Fruit fly (Drosophila melanogaster) whole organism, embryonic: ENCODE results near the gene Iru.

Source experiments
- Abd-B ChIP-seq: fragments of 200-800 bp; sonication (Bioruptor generic); optimal IDR thresholded peaks from 2 replicates; lab custom pipeline; 2018; ENCODE audit warnings: missing biosample characterization, mild to moderate bottlenecking, missing genetic modification characterization, moderate library complexity
- B-H1 ChIP-seq: fragments of 200-800 bp; sonication (Bioruptor generic); IDR thresholded peaks from 3 replicates; pipeline ENCODE4 v1.3.6; 2022; ENCODE audit warnings: missing biosample characterization, missing genetic modification characterization
- Bgb ChIP-seq: fragments of 200-800 bp; sonication (Bioruptor generic); IDR thresholded peaks from 2 replicates; pipeline ENCODE4 v1.3.6; 2022; ENCODE audit warnings: missing biosample characterization, missing genetic modification characterization; ENCODE audit not compliant: partially characterized antibody
- CG10267 ChIP-seq: fragments of 200-800 bp; sonication (Bioruptor generic); optimal IDR thresholded peaks from 2 replicates; lab custom pipeline; 2018; ENCODE audit warnings: missing biosample characterization, mild to moderate bottlenecking, missing genetic modification characterization, moderate library complexity
- CG10979 ChIP-seq: fragments of 200-800 bp; sonication (Bioruptor generic); optimal IDR thresholded peaks from 2 replicates; lab custom pipeline; 2018; ENCODE audit warnings: missing biosample characterization, mild to moderate bottlenecking, missing genetic modification characterization, moderate library complexity
- CG11085 ChIP-seq: fragments of 200-800 bp; sonication (Bioruptor generic); IDR thresholded peaks from 2 replicates; pipeline ENCODE4 v1.3.6; 2022; ENCODE audit warnings: missing biosample characterization, missing genetic modification characterization
- CG1233 ChIP-seq: fragments of 200-800 bp; sonication (Bioruptor generic); optimal IDR thresholded peaks from 4 replicates; lab custom pipeline; 2018; ENCODE audit warnings: missing biosample characterization, mild to moderate bottlenecking, missing genetic modification characterization
- CG14710 ChIP-seq: fragments of 200-800 bp; sonication (Bioruptor generic); optimal IDR thresholded peaks from 3 replicates; lab custom pipeline; 2019; ENCODE audit warnings: missing biosample characterization, mild to moderate bottlenecking, missing genetic modification characterization, moderate library complexity
- CG1529 ChIP-seq: fragments of 200-800 bp; sonication (Bioruptor generic); optimal IDR thresholded peaks from 3 replicates; lab custom pipeline; 2018; ENCODE audit warnings: missing biosample characterization, missing genetic modification characterization
- CG1647 ChIP-seq: fragments of 200-800 bp; sonication (Bioruptor generic); optimal IDR thresholded peaks from 3 replicates; lab custom pipeline; 2016; ENCODE audit warnings: missing biosample characterization, missing genetic modification characterization
- CG18262 ChIP-seq: fragments of 200-800 bp; optimal IDR thresholded peaks from 3 replicates; lab custom pipeline; 2019; ENCODE audit warnings: missing biosample characterization, mild to moderate bottlenecking, missing genetic modification characterization, moderate library complexity
- CG30403 ChIP-seq: fragments of 200-800 bp; sonication (Bioruptor generic); optimal IDR thresholded peaks from 3 replicates; lab custom pipeline; 2016; ENCODE audit warnings: missing biosample characterization, missing genetic modification characterization
- CG30431 ChIP-seq: fragments of 200-800 bp; sonication (Bioruptor generic); optimal IDR thresholded peaks from 2 replicates; lab custom pipeline; 2017; ENCODE audit warnings: missing biosample characterization, missing genetic modification characterization
- CG4404 ChIP-seq: fragments of 200-800 bp; sonication (Bioruptor generic); IDR thresholded peaks from 2 replicates; pipeline ENCODE4 v1.3.6; 2022; ENCODE audit warnings: missing biosample characterization, missing genetic modification characterization
- CG5180 ChIP-seq: fragments of 200-800 bp; sonication (Bioruptor generic); optimal IDR thresholded peaks from 3 replicates; lab custom pipeline; 2017; ENCODE audit warnings: missing biosample characterization, missing genetic modification characterization, mild to moderate bottlenecking, moderate library complexity, missing genetic modification reagents
- CG5953 ChIP-seq: fragments of 200-800 bp; sonication (Bioruptor generic); IDR thresholded peaks from 2 replicates; pipeline ENCODE4 v1.3.6; 2022; ENCODE audit warnings: missing biosample characterization, missing genetic modification characterization
- CG7271 ChIP-seq: fragments of 200-800 bp; sonication (Bioruptor generic); optimal IDR thresholded peaks from 2 replicates; lab custom pipeline; 2018; ENCODE audit warnings: missing biosample characterization, mild to moderate bottlenecking, missing genetic modification characterization, moderate library complexity
- CHES-1-like ChIP-seq: fragments of 200-800 bp; sonication (Bioruptor generic); optimal IDR thresholded peaks from 2 replicates; lab custom pipeline; 2016; ENCODE audit warnings: missing biosample characterization, missing genetic modification characterization
- Camta ChIP-seq: fragments of 200-800 bp; sonication (Bioruptor generic); optimal IDR thresholded peaks from 2 replicates; lab custom pipeline; 2016; ENCODE audit warnings: missing biosample characterization, missing genetic modification characterization
- CoRest ChIP-seq: fragments of 200-800 bp; sonication (Bioruptor generic); optimal IDR thresholded peaks from 3 replicates; lab custom pipeline; 2018; ENCODE audit warnings: missing biosample characterization, mild to moderate bottlenecking, missing genetic modification characterization, moderate library complexity
- Dfd ChIP-seq, 2 experiments: fragments of >200 bp; optimal IDR thresholded peaks; 2 replicates each; lab custom pipeline; 2017; ENCODE audit warnings: missing biosample characterization in 2 of 2, missing genetic modification characterization in 2 of 2
- Dip3 ChIP-seq: fragments of 200-800 bp; sonication (Bioruptor generic); optimal IDR thresholded peaks from 3 replicates; lab custom pipeline; 2016; ENCODE audit warnings: missing biosample characterization, missing genetic modification characterization
- Fer1 ChIP-seq: fragments of 200-800 bp; sonication (Bioruptor generic); optimal IDR thresholded peaks from 2 replicates; lab custom pipeline; 2017; ENCODE audit warnings: missing biosample characterization, mild to moderate bottlenecking, missing genetic modification characterization
- HHEX ChIP-seq: fragments of 200-800 bp; sonication (Bioruptor generic); optimal IDR thresholded peaks from 3 replicates; lab custom pipeline; 2017; ENCODE audit warnings: missing biosample characterization, mild to moderate bottlenecking, missing genetic modification characterization, missing genetic modification reagents
- Hey ChIP-seq: fragments of 200-800 bp; sonication (Bioruptor generic); optimal IDR thresholded peaks from 3 replicates; lab custom pipeline; 2018; ENCODE audit warnings: missing biosample characterization, mild to moderate bottlenecking, missing genetic modification characterization
- MTF-1 ChIP-seq: fragments of 200-800 bp; sonication (Bioruptor generic); optimal IDR thresholded peaks from 2 replicates; lab custom pipeline; 2018; ENCODE audit warnings: missing biosample characterization, mild to moderate bottlenecking, missing genetic modification characterization, borderline replicate concordance
- NFAT ChIP-seq: fragments of 200-800 bp; sonication (Bioruptor generic); IDR thresholded peaks from 2 replicates; pipeline ENCODE4 v1.3.6; 2022; ENCODE audit warnings: missing biosample characterization, missing genetic modification characterization
- Nf-YB ChIP-seq: fragments of 200-800 bp; sonication (Bioruptor generic); optimal IDR thresholded peaks from 3 replicates; lab custom pipeline; 2019; ENCODE audit warnings: missing biosample characterization, mild to moderate bottlenecking, missing genetic modification characterization, moderate library complexity
- Ravus ChIP-seq: fragments of 200-800 bp; sonication (Bioruptor generic); IDR thresholded peaks from 2 replicates; pipeline ENCODE4 v1.3.6; 2022; ENCODE audit warnings: missing biosample characterization, missing genetic modification characterization
- abd-A ChIP-seq: fragments of 200-800 bp; sonication (Bioruptor generic); optimal IDR thresholded peaks from 3 replicates; lab custom pipeline; 2019; ENCODE audit warnings: missing biosample characterization, mild to moderate bottlenecking, missing genetic modification characterization, moderate library complexity
- ap ChIP-seq: fragments of 200-800 bp; sonication (Bioruptor generic); IDR thresholded peaks from 2 replicates; pipeline ENCODE4 v1.3.6; 2022; ENCODE audit warnings: missing biosample characterization, missing genetic modification characterization
- cad ChIP-seq: fragments of >200 bp; optimal IDR thresholded peaks from 2 replicates; lab custom pipeline; 2017; ENCODE audit warnings: missing biosample characterization, missing genetic modification characterization
- chif ChIP-seq, 2 experiments: fragments of 200-800 bp; sonication (Bioruptor generic); optimal IDR thresholded peaks; 3 replicates each; lab custom pipeline; 2016; ENCODE audit warnings: missing biosample characterization in 2 of 2, missing genetic modification characterization in 2 of 2
- chinmo ChIP-seq: fragments of 200-800 bp; sonication (Bioruptor generic); IDR thresholded peaks from 4 replicates; pipeline ENCODE4 v1.3.6; 2022; ENCODE audit warnings: missing biosample characterization, missing genetic modification characterization; ENCODE audit not compliant: partially characterized antibody
- dmrt99B ChIP-seq: fragments of 200-800 bp; sonication (Bioruptor generic); optimal IDR thresholded peaks from 2 replicates; lab custom pipeline; 2018; ENCODE audit warnings: missing biosample characterization, mild to moderate bottlenecking, missing genetic modification characterization, moderate library complexity
- dpn ChIP-seq, 2 experiments: fragments of 200-800 bp; sonication (Bioruptor generic); optimal IDR thresholded peaks; 3 replicates each; lab custom pipeline; 2016; ENCODE audit warnings: missing biosample characterization in 2 of 2, missing genetic modification characterization in 2 of 2
- fd64A ChIP-seq: fragments of 200-800 bp; sonication (Bioruptor generic); optimal IDR thresholded peaks from 3 replicates; lab custom pipeline; 2018; ENCODE audit warnings: missing biosample characterization, mild to moderate bottlenecking, missing genetic modification characterization
- fru ChIP-seq: fragments of >200 bp; optimal IDR thresholded peaks from 2 replicates; lab custom pipeline; 2017
- fu2 ChIP-seq: fragments of 200-800 bp; sonication (Bioruptor generic); optimal IDR thresholded peaks from 2 replicates; lab custom pipeline; 2016; ENCODE audit warnings: missing biosample characterization, missing genetic modification characterization
- org-1 ChIP-seq: fragments of 200-800 bp; sonication (Bioruptor generic); optimal IDR thresholded peaks from 2 replicates; lab custom pipeline; 2017; ENCODE audit warnings: missing biosample characterization, missing genetic modification characterization
- pho ChIP-seq: fragments of 200-800 bp; sonication (Bioruptor generic); optimal IDR thresholded peaks from 2 replicates; lab custom pipeline; 2016; ENCODE audit warnings: missing biosample characterization, missing genetic modification characterization
- phol ChIP-seq: fragments of 200-800 bp; sonication (Bioruptor generic); optimal IDR thresholded peaks from 3 replicates; lab custom pipeline; 2018; ENCODE audit warnings: missing biosample characterization, mild to moderate bottlenecking, missing genetic modification characterization, moderate library complexity
- pnt ChIP-seq: fragments of 200-800 bp; sonication (Bioruptor generic); optimal IDR thresholded peaks from 3 replicates; lab custom pipeline; 2016; ENCODE audit warnings: missing biosample characterization, missing genetic modification characterization
- rib ChIP-seq: fragments of 200-800 bp; sonication (Bioruptor generic); IDR thresholded peaks from 2 replicates; pipeline ENCODE4 v1.3.6; 2022; ENCODE audit warnings: missing biosample characterization, missing genetic modification characterization
- row ChIP-seq: fragments of 200-800 bp; sonication (Bioruptor generic); IDR thresholded peaks from 3 replicates; pipeline ENCODE4 v1.3.6; 2022; ENCODE audit warnings: missing biosample characterization, missing genetic modification characterization
- shn ChIP-seq: fragments of 200-800 bp; sonication (Bioruptor generic); optimal IDR thresholded peaks from 3 replicates; lab custom pipeline; 2016; ENCODE audit warnings: missing biosample characterization, missing genetic modification characterization
- ssp ChIP-seq: fragments of 200-800 bp; sonication (Bioruptor generic); IDR thresholded peaks from 2 replicates; pipeline ENCODE4 v1.3.6; 2022; ENCODE audit warnings: missing biosample characterization, missing genetic modification characterization
- trem ChIP-seq: fragments of 200-800 bp; optimal IDR thresholded peaks from 3 replicates; lab custom pipeline; 2019; ENCODE audit warnings: missing biosample characterization, mild to moderate bottlenecking, missing genetic modification characterization, moderate library complexity
- tx ChIP-seq: fragments of 200-800 bp; sonication (Bioruptor generic); optimal IDR thresholded peaks from 2 replicates; lab custom pipeline; 2016; ENCODE audit warnings: missing biosample characterization, missing genetic modification characterization
- unc-4 ChIP-seq: fragments of 200-800 bp; sonication (Bioruptor generic); IDR thresholded peaks from 2 replicates; pipeline ENCODE4 v1.3.6; 2022; ENCODE audit warnings: missing biosample characterization, missing genetic modification characterization; ENCODE audit not compliant: partially characterized antibody
- yki ChIP-seq: fragments of >200 bp; optimal IDR thresholded peaks from 3 replicates; lab custom pipeline; 2018

Gene Iru

DNA sequence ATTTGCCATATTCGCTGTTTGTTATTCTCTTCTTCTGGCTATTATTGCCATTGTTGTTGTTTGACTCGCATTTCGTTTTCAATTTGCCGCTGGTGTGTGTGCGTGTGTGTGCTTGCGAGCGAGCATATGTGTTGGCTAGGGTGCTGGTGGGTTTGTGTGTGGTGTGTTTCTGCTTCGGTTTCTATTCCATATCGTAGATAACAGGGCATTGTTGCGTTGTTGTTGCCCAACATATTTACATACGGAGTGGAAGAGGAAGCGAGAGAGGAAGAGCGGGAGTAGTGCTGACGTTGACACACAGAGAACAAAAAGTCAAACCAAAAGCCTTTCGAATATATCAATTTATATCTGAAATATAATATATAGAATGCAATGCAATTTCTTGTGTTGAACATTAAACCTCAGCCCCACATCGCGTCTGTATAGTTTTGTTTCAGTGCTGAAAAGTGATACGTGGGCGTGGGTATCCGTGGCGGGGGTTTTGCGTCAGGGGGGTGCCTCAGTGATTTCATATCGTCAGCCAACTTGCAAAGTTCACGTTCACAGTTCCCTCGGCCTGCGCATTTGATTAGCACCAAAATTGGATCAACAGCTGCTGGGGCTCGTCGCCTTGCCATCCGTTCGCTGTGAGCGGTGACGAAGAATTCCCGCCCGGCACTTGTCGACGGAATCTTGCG lies 48.3 kb downstream of the Iru start (continued):
- TF ChIP-seq CG1529 (GFP tag; lab: Kevin White, UChicago) (peak; percentile 64), chinmo (GFP tag; lab: Robert Waterston, UW) (no peak), CG18262 (peak; percentile 51), unc-4 (no peak), fru (no peak), HHEX (GFP tag; lab: Kevin White, UChicago) (peak; percentile 80), org-1 (GFP tag; lab: Kevin White, UChicago) (peak; percentile 34), ap (GFP tag; lab: Robert Waterston, UW) (no peak), pnt (GFP tag; lab: Kevin White, UChicago) (no peak), Dip3 (GFP tag; lab: Kevin White, UChicago) (no peak), Hey (no peak), Ravus (GFP tag; lab: Robert Waterston, UW) (no peak), CoRest (tag; lab: Kevin White, UChicago) (peak; percentile 51), Camta (no peak), tx (GFP tag; lab: Kevin White, UChicago) (no peak), fd64A (peak; percentile 39), CG11085 (GFP tag; lab: Robert Waterston, UW) (no peak), row (GFP tag; lab: Robert Waterston, UW) (no peak), CHES-1-like (GFP tag; lab: Kevin White, UChicago) (no peak), Nf-YB (GFP tag; lab: Kevin White, UChicago) (peak; percentile 35), abd-A (tag; lab: Kevin White, UChicago) (peak; percentile 95), CG1233 (peak; percentile 48), Dfd (GFP tag; optimal IDR thresholded peaks at IDR 0.05; lab: Kevin White, UChicago) (no peak), NFAT (GFP tag; lab: Robert Waterston, UW) (no peak), Fer1 (GFP tag; lab: Kevin White, UChicago) (peak; percentile 70), dmrt99B (peak; percentile 73), CG7271 (tag; lab: Kevin White, UChicago) (peak; percentile 6), CG30403 (GFP tag; lab: Kevin White, UChicago) (peak; percentile 67), CG1647 (GFP tag; lab: Kevin White, UChicago) (no peak), yki (lab: Kevin White, UChicago) (no peak), ssp (GFP tag; lab: Robert Waterston, UW) (no peak), CG5953 (GFP tag; lab: Robert Waterston, UW) (no peak), CG30431 (GFP tag; lab: Kevin White, UChicago) (peak; percentile 51), phol (tag; lab: Kevin White, UChicago) (peak; percentile 65), CG10979 (tag; lab: Kevin White, UChicago) (peak; percentile 66), MTF-1 (peak; percentile 40), cad (GFP tag; lab: Kevin White, UChicago) (no peak), fu2 (no peak), Bgb (GFP tag; lab: Robert Waterston, UW) (no peak), CG14710 (tag; lab: Kevin White, UChicago) (peak; percentile 15), pho (GFP tag; lab: Kevin White, UChicago) (no peak), CG5180 (GFP tag; lab: Kevin White, UChicago) (peak; percentile 13), B-H1 (no peak), chif (GFP tag; optimal IDR thresholded peaks at IDR 0.05; lab: Kevin White, UChicago) (no peak), shn (GFP tag; lab: Kevin White, UChicago) (no peak), rib (GFP tag; lab: Robert Waterston, UW) (no peak), trem (tag; lab: Kevin White, UChicago) (peak; percentile 13), Abd-B (GFP tag; lab: Kevin White, UChicago) (no peak), CG4404 (GFP tag; lab: Robert Waterston, UW) (no peak), dpn (GFP tag; optimal IDR thresholded peaks at IDR 0.05; lab: Kevin White, UChicago) (peak; percentile 12 to 59), CG10267 (tag; lab: Kevin White, UChicago) (peak; percentile 41)
